Fruit fly (Drosophila melanogaster) whole organism, pupa: ENCODE results near the gene kek4.

ENCODE experiments used
- CG10348 ChIP-seq: fragments of 200-800 bp; sonication (Bioruptor generic); IDR thresholded peaks from 2 replicates; pipeline ENCODE4 v1.3.6; 2022; ENCODE audit warnings: missing biosample characterization, missing genetic modification characterization
- CG12605 ChIP-seq: fragments of 200-800 bp; sonication (Bioruptor generic); IDR thresholded peaks from 2 replicates; pipeline ENCODE4 v1.3.6; 2022; ENCODE audit warnings: missing biosample characterization, missing genetic modification characterization
- CG13204 ChIP-seq: fragments of 200-800 bp; sonication (Bioruptor generic); optimal IDR thresholded peaks from 2 replicates; lab custom pipeline; 2018; ENCODE audit warnings: missing biosample characterization, mild to moderate bottlenecking, missing genetic modification characterization, moderate library complexity
- CG14655 ChIP-seq: fragments of 200-800 bp; sonication (Bioruptor generic); optimal IDR thresholded peaks from 3 replicates; lab custom pipeline; 2017; ENCODE audit warnings: mild to moderate bottlenecking, missing biosample characterization, missing genetic modification reagents, missing genetic modification characterization
- CG15710 ChIP-seq: fragments of 200-800 bp; sonication (Bioruptor generic); optimal IDR thresholded peaks from 2 replicates; lab custom pipeline; 2018; ENCODE audit warnings: missing biosample characterization, mild to moderate bottlenecking, missing genetic modification characterization, moderate library complexity
- CG17806 ChIP-seq: fragments of 200-800 bp; sonication (Bioruptor generic); optimal IDR thresholded peaks from 2 replicates; lab custom pipeline; 2018; ENCODE audit warnings: missing biosample characterization, mild to moderate bottlenecking, missing genetic modification characterization, moderate library complexity
- CG32121 ChIP-seq: fragments of 200-800 bp; sonication (Bioruptor generic); IDR thresholded peaks from 2 replicates; pipeline ENCODE4 v1.3.6; 2022; ENCODE audit warnings: missing biosample characterization, missing genetic modification characterization
- CG34367 ChIP-seq: fragments of 200-800 bp; sonication (Bioruptor generic); optimal IDR thresholded peaks from 2 replicates; lab custom pipeline; 2018; ENCODE audit warnings: missing biosample characterization, mild to moderate bottlenecking, missing genetic modification characterization
- CG4496 ChIP-seq: fragments of 200-800 bp; sonication (Bioruptor generic); IDR thresholded peaks from 3 replicates; pipeline ENCODE4 v1.3.6; 2022; ENCODE audit warnings: missing biosample characterization, missing genetic modification characterization
- CG9948 ChIP-seq: fragments of 200-800 bp; sonication (Bioruptor generic); optimal IDR thresholded peaks from 2 replicates; lab custom pipeline; 2018; ENCODE audit warnings: missing biosample characterization, mild to moderate bottlenecking, missing genetic modification characterization, moderate library complexity
- EcR ChIP-seq: fragments of 200-800 bp; sonication (Bioruptor generic); optimal IDR thresholded peaks from 3 replicates; lab custom pipeline; 2019; ENCODE audit warnings: missing biosample characterization, missing genetic modification characterization, mild to moderate bottlenecking, moderate library complexity, missing genetic modification reagents
- Ets98B ChIP-seq: fragments of 200-800 bp; sonication (Bioruptor generic); IDR thresholded peaks from 2 replicates; pipeline ENCODE4 v1.3.6; 2022; ENCODE audit warnings: missing biosample characterization, missing genetic modification characterization
- Pif1A ChIP-seq: fragments of 200-800 bp; sonication (Bioruptor generic); optimal IDR thresholded peaks from 3 replicates; lab custom pipeline; 2016; ENCODE audit warnings: missing biosample characterization, missing genetic modification characterization
- fd96Ca ChIP-seq: fragments of 200-800 bp; sonication (Bioruptor generic); IDR thresholded peaks from 3 replicates; pipeline ENCODE4 v1.3.6; 2022; ENCODE audit warnings: missing biosample characterization, missing genetic modification characterization

DNA sequence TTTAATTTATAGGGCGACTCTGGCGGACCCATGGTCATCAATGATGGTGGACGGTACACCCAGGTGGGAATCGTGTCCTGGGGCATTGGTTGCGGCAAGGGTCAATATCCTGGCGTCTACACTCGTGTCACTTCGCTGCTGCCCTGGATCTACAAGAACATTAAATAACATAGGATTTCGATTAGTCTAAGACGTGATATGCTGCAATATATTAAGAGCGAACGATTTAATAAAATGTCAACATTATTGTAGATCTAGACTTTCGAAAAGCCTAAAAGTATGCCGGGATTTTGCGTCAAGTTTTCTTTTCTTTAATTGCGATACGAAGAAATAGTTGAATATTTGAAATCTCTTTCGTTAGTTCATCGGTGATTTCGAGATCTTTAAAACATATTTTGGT lies 42.0 kb upstream of the kek4 start, which contains the start of gene Naa20B:
- no peak for TF ChIP-seq CG14655 (GFP tag; lab: Kevin White, UChicago)
- no peak for TF ChIP-seq EcR (GFP tag; lab: Kevin White, UChicago)
- no peak for TF ChIP-seq Ets98B
- no peak for TF ChIP-seq Pif1A (GFP tag; lab: Kevin White, UChicago)
- no peak for TF ChIP-seq CG9948 (tag; lab: Kevin White, UChicago)
- TF ChIP-seq fd96Ca (GFP tag; lab: Robert Waterston, UW), result no peak
- TF ChIP-seq CG12605, result no peak
- no peak for TF ChIP-seq CG34367
- no peak for TF ChIP-seq CG17806 (tag; lab: Kevin White, UChicago)
- no peak for TF ChIP-seq CG10348 (GFP tag; lab: Robert Waterston, UW)
- no peak for TF ChIP-seq CG32121 (GFP tag; lab: Robert Waterston, UW)
- no peak for TF ChIP-seq CG4496
- TF ChIP-seq CG15710 (tag; lab: Kevin White, UChicago), result no peak
- no peak for TF ChIP-seq CG13204 (GFP tag; lab: Kevin White, UChicago)
